Worm (Caenorhabditis elegans) whole organism, L4/young adult: ENCODE measurements around the gene arrd-6.

Experiments used
- W03F9.2 ChIP-seq: fragments of 150-350 bp; optimal IDR thresholded peaks from 2 replicates; lab custom pipeline; 2014; ENCODE audit warnings: missing biosample characterization, missing genetic modification characterization
- dao-5 ChIP-seq: sonication (generic microtip); optimal IDR thresholded peaks from 2 replicates; lab custom pipeline; 2016; ENCODE audit warnings: missing genotype, missing genetic modification characterization, moderate library complexity, missing compliant biosample characterization
- him-1 ChIP-seq: sonication (generic microtip); optimal IDR thresholded peaks from 2 replicates; lab custom pipeline; 2016; ENCODE audit warnings: missing genotype, missing genetic modification reagents, missing genetic modification characterization, missing compliant biosample characterization

The arrd-6 gene

ce11 chrII:11177376-11177775 lies 34.8 kb downstream of the arrd-6 start, which contains the start of gene F37H8.6:
Gene F37H8.6 (minus strand): TSS chrII:11177476.
- TF ChIP-seq him-1 (tag; lab: Kevin White, UChicago) (no peak), W03F9.2 (no peak), dao-5 (tag; lab: Kevin White, UChicago) (no peak)

ce11 chrII:11178737-11179136 lies 36.2 kb downstream of the arrd-6 start:
- TF ChIP-seq W03F9.2 (no peak), dao-5 (tag; lab: Kevin White, UChicago) (no peak), him-1 (tag; lab: Kevin White, UChicago) (no peak)

- TF ChIP-seq him-1 (tag; lab: Kevin White, UChicago): no peak
- no peak for TF ChIP-seq dao-5 (tag; lab: Kevin White, UChicago)
- no peak for TF ChIP-seq W03F9.2
These were observed 38.7 kb downstream of the arrd-6 start, which contains the start of gene bigr-1 for ce11 chrII:11181250-11181704. Gene bigr-1 (plus strand): TSS chrII:11181654.

ce11 chrII:11184757-11185341 lies 42.3 kb downstream of the arrd-6 start, which contains the start of gene lir-3:
Gene lir-3 (minus strand): TSS chrII:11184807.
- TF ChIP-seq dao-5 (tag; lab: Kevin White, UChicago) (no peak), W03F9.2 (no peak), him-1 (tag; lab: Kevin White, UChicago) (no peak)

ce11 chrII:11185728-11186127 lies 43.2 kb downstream of the arrd-6 start, which contains the start of gene sfxn-1.2:
Gene sfxn-1.2 (plus strand): TSS chrII:11186028.
- TF ChIP-seq dao-5 (tag; lab: Kevin White, UChicago) (no peak), him-1 (tag; lab: Kevin White, UChicago) (no peak), W03F9.2 (no peak)

- TF ChIP-seq him-1 (tag; lab: Kevin White, UChicago): no peak
- no peak for TF ChIP-seq dao-5 (tag; lab: Kevin White, UChicago)
- no peak for TF ChIP-seq W03F9.2
These were observed 45.5 kb downstream of the arrd-6 start, which contains the start of gene F37H8.5 for ce11 chrII:11188026-11188425. Gene F37H8.5 (plus strand): TSS chrII:11188206.

- TF ChIP-seq W03F9.2 (no peak), dao-5 (tag; lab: Kevin White, UChicago) (no peak), him-1 (tag; lab: Kevin White, UChicago) (no peak)
These were observed 49.9 kb downstream of the arrd-6 start for ce11 chrII:11192488-11192887.

ce11 chrII:11193523-11193922 lies 51.0 kb downstream of the arrd-6 start:
- TF ChIP-seq him-1 (tag; lab: Kevin White, UChicago): no peak
- no peak for TF ChIP-seq dao-5 (tag; lab: Kevin White, UChicago)
- TF ChIP-seq W03F9.2: no peak
